Fruit fly (Drosophila melanogaster): ENCODE measurements around the gene CG5217.

The CG5217 gene

DNA sequence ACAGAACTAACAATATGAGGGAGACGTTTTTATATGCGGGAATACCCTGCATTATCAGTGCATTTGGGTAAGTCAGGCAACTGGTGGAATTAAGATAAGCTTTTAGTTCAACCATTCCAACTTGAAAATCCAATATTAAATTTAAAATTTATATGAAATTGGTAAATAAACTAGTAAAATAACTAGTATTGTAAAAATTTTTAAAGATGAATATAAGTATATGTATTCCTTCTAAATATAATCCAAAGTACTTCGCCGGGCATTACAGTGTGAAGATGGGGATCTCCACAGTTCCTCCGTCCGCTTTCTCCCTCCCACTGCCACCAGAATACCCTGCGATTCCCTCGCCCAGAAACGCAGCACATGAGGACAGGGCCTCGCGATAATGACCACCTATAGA lies 34.9 kb upstream of the CG5217 start:
- no peak for TF ChIP-seq CG34376 (GFP tag; optimal IDR thresholded peaks at IDR 0.05)
- TF ChIP-seq Oaz (GFP tag; IDR thresholded peaks at IDR 0.05): no peak
- no peak for TF ChIP-seq CG31224 (GFP tag; IDR thresholded peaks at IDR 0.05)
- TF ChIP-seq CG9817 (tag; optimal IDR thresholded peaks at IDR 0.05): no peak
- no peak for TF ChIP-seq danr (GFP tag; IDR thresholded peaks at IDR 0.05)

DNA sequence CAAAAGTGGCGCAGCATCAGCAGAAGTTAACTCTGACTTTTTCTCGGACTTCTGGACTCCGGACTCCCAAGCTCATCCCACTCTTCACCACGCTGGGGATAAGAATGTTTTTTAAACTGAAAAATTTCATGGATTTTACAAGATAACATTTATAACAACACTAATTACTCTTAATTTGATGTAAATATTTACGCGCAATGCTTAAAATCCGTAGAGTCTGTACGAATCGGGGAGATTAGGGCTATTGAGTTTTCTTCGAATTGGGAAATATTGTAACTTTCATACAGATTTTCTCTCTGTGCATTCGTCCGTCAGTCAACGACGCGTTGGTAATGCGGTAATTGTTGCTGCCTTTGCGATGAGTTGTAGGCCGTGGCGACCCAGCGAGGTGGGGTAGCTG lies 34.3 kb upstream of the CG5217 start:
- peak; percentile 61 for TF ChIP-seq lbe (GFP tag; optimal IDR thresholded peaks at IDR 0.05)
- no peak for TF ChIP-seq jumu (GFP tag; optimal IDR thresholded peaks at IDR 0.05)
- peak; percentile 12 for TF ChIP-seq sens (GFP tag)
- TF ChIP-seq nom (GFP tag; optimal IDR thresholded peaks at IDR 0.05): peak; percentile 14
- peak; percentile 22 for TF ChIP-seq corto (GFP tag; optimal IDR thresholded peaks at IDR 0.05)
- TF ChIP-seq bsh (GFP tag; optimal IDR thresholded peaks at IDR 0.05): peak in 1 of 2 experiments; percentile 2
- no peak for TF ChIP-seq sr (GFP tag; IDR thresholded peaks at IDR 0.05)
- peak; percentile 40 for TF ChIP-seq Ets65A (GFP tag)

DNA sequence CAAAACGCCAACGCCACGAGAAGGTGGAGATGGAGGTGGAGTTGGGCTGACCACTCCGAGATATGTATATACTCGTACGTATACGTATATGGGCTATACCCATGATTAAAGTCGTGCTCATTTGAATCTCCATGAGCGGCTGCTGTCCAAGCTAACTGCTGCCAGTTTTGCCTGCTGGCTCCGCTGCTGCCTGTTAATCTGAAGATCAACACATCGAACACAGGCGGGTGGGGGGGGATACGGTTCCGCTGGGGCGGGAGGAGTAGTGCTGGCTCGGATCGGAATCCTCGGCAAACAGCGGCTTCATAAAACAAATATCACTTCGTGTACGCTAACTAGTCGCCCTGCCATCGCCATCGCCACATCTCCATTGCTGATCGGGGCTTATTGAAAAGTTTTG lies 28.2 kb upstream of the CG5217 start:
- no peak for TF ChIP-seq Side (GFP tag; optimal IDR thresholded peaks at IDR 0.05)
- peak; percentile 51 for TF ChIP-seq CG13894 (tag; optimal IDR thresholded peaks at IDR 0.05)
- no peak for TF ChIP-seq CG7963 (GFP tag; IDR thresholded peaks at IDR 0.05; ENCODE audit: partially characterized antibody)
- no peak for TF ChIP-seq ara (GFP tag; IDR thresholded peaks at IDR 0.05)
- TF ChIP-seq ems (GFP tag; optimal IDR thresholded peaks at IDR 0.05): no peak
- 0 out of 4 replicates have a peak, but pooled peaks have one; percentile 10 for TF ChIP-seq chinmo (GFP tag; IDR thresholded peaks at IDR 0.05; ENCODE audit: partially characterized antibody)
- no peak for TF ChIP-seq CG9876 (GFP tag; optimal IDR thresholded peaks at IDR 0.05)
- TF ChIP-seq org-1 (GFP tag; optimal IDR thresholded peaks at IDR 0.05): no peak
- TF ChIP-seq oc (tag; optimal IDR thresholded peaks at IDR 0.05): no peak
- TF ChIP-seq CG10565 (GFP tag; optimal IDR thresholded peaks at IDR 0.05): no peak
- TF ChIP-seq pum (GFP tag; optimal IDR thresholded peaks at IDR 0.05): no peak
- no peak for TF ChIP-seq CG8478 (optimal IDR thresholded peaks at IDR 0.05)
- TF ChIP-seq bsh (GFP tag; optimal IDR thresholded peaks at IDR 0.05): no peak
- no peak for TF ChIP-seq disco-r (GFP tag; optimal IDR thresholded peaks at IDR 0.05)
- no peak for TF ChIP-seq vfl (GFP tag; optimal IDR thresholded peaks at IDR 0.05)
- TF ChIP-seq CG4282 (GFP tag; optimal IDR thresholded peaks at IDR 0.05): no peak
- no peak for TF ChIP-seq B-H2 (GFP tag; optimal IDR thresholded peaks at IDR 0.05)
- TF ChIP-seq CG12299 (tag; optimal IDR thresholded peaks at IDR 0.05): no peak
- TF ChIP-seq CG16815 (GFP tag; optimal IDR thresholded peaks at IDR 0.05): no peak
- no peak for TF ChIP-seq CG7357 (GFP tag; IDR thresholded peaks at IDR 0.05)
- no peak for TF ChIP-seq CG2678 (tag; optimal IDR thresholded peaks at IDR 0.05)
- TF ChIP-seq Lhr (GFP tag; optimal IDR thresholded peaks at IDR 0.05): no peak
- TF ChIP-seq NC2β (GFP tag; optimal IDR thresholded peaks at IDR 0.05): no peak
- TF ChIP-seq sima (GFP tag; optimal IDR thresholded peaks at IDR 0.05): no peak
- peak; percentile 42 for TF ChIP-seq crol (GFP tag; IDR thresholded peaks at IDR 0.05)
- TF ChIP-seq CG1603 (tag; optimal IDR thresholded peaks at IDR 0.05): no peak

DNA sequence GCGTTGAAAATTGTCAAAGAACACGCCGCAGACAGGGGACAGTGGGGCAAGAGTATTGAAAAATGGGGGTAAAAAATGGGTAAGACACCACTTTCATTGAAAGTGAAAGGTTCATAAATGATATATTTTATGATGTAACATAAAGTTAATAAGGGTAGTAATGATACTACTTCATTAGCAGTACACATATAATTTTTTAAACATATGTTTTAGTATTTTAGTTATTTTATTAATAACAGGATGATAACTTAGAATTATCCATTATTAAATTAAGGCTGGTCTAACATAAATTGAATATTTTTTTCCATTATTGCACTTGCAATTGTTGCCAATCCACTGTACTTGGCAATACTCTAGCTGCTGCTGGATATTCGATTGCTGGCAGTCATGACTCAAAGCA lies 26.1 kb upstream of the CG5217 start:
- TF ChIP-seq dmrt11E (tag; optimal IDR thresholded peaks at IDR 0.05) (peak; percentile 68), Atf3 (GFP tag; optimal IDR thresholded peaks at IDR 0.05) (no peak), CG13424 (tag; optimal IDR thresholded peaks at IDR 0.05) (peak; percentile 25), BEAF-32 (GFP tag; optimal IDR thresholded peaks at IDR 0.05) (no peak), exex (tag; optimal IDR thresholded peaks at IDR 0.05) (no peak), pb (GFP tag; optimal IDR thresholded peaks at IDR 0.05) (no peak), CG8388 (GFP tag; optimal IDR thresholded peaks at IDR 0.05) (peak; percentile 27), CG31441 (GFP tag; IDR thresholded peaks at IDR 0.05) (peak; percentile 32; the same call in 1 of the 2 replicates), run (tag; optimal IDR thresholded peaks at IDR 0.05) (no peak), CG13123 (GFP tag; optimal IDR thresholded peaks at IDR 0.05) (no peak), Nf-YC (tag; optimal IDR thresholded peaks at IDR 0.05) (no peak), CG7963 (GFP tag; IDR thresholded peaks at IDR 0.05; ENCODE audit: partially characterized antibody) (no peak), CG12942 (GFP tag; optimal IDR thresholded peaks at IDR 0.05) (no peak)

Measured in whole organism, embryonic.